Fruit fly (Drosophila melanogaster) whole organism, pupa: ENCODE results near the gene spg.

Experiments used
- CG10348 ChIP-seq: fragments of 200-800 bp; sonication (Bioruptor generic); IDR thresholded peaks from 2 replicates; pipeline ENCODE4 v1.3.6; 2022; ENCODE audit warnings: missing biosample characterization, missing genetic modification characterization
- CG12605 ChIP-seq: fragments of 200-800 bp; sonication (Bioruptor generic); IDR thresholded peaks from 2 replicates; pipeline ENCODE4 v1.3.6; 2022; ENCODE audit warnings: missing biosample characterization, missing genetic modification characterization
- CG13204 ChIP-seq: fragments of 200-800 bp; sonication (Bioruptor generic); optimal IDR thresholded peaks from 2 replicates; lab custom pipeline; 2018; ENCODE audit warnings: missing biosample characterization, mild to moderate bottlenecking, missing genetic modification characterization, moderate library complexity
- CG14655 ChIP-seq: fragments of 200-800 bp; sonication (Bioruptor generic); optimal IDR thresholded peaks from 3 replicates; lab custom pipeline; 2017; ENCODE audit warnings: mild to moderate bottlenecking, missing biosample characterization, missing genetic modification reagents, missing genetic modification characterization
- CG15710 ChIP-seq: fragments of 200-800 bp; sonication (Bioruptor generic); optimal IDR thresholded peaks from 2 replicates; lab custom pipeline; 2018; ENCODE audit warnings: missing biosample characterization, mild to moderate bottlenecking, missing genetic modification characterization, moderate library complexity
- CG17806 ChIP-seq: fragments of 200-800 bp; sonication (Bioruptor generic); optimal IDR thresholded peaks from 2 replicates; lab custom pipeline; 2018; ENCODE audit warnings: missing biosample characterization, mild to moderate bottlenecking, missing genetic modification characterization, moderate library complexity
- CG32121 ChIP-seq: fragments of 200-800 bp; sonication (Bioruptor generic); IDR thresholded peaks from 2 replicates; pipeline ENCODE4 v1.3.6; 2022; ENCODE audit warnings: missing biosample characterization, missing genetic modification characterization
- CG34367 ChIP-seq: fragments of 200-800 bp; sonication (Bioruptor generic); optimal IDR thresholded peaks from 2 replicates; lab custom pipeline; 2018; ENCODE audit warnings: missing biosample characterization, mild to moderate bottlenecking, missing genetic modification characterization
- CG4496 ChIP-seq: fragments of 200-800 bp; sonication (Bioruptor generic); IDR thresholded peaks from 3 replicates; pipeline ENCODE4 v1.3.6; 2022; ENCODE audit warnings: missing biosample characterization, missing genetic modification characterization
- CG8159 ChIP-seq: fragments of 200-800 bp; sonication (Bioruptor generic); optimal IDR thresholded peaks from 3 replicates; lab custom pipeline; 2018; ENCODE audit warnings: missing biosample characterization, mild to moderate bottlenecking, missing genetic modification characterization, moderate library complexity
- CG8301 ChIP-seq: fragments of 200-800 bp; sonication (Bioruptor generic); optimal IDR thresholded peaks from 2 replicates; lab custom pipeline; 2018; ENCODE audit warnings: missing biosample characterization, mild to moderate bottlenecking, missing genetic modification characterization
- CG9948 ChIP-seq: fragments of 200-800 bp; sonication (Bioruptor generic); optimal IDR thresholded peaks from 2 replicates; lab custom pipeline; 2018; ENCODE audit warnings: missing biosample characterization, mild to moderate bottlenecking, missing genetic modification characterization, moderate library complexity
- D1 ChIP-seq: fragments of 200-800 bp; sonication (Bioruptor generic); optimal IDR thresholded peaks from 2 replicates; lab custom pipeline; 2018; ENCODE audit warnings: missing biosample characterization, mild to moderate bottlenecking, missing genetic modification characterization, moderate library complexity
- EcR ChIP-seq: fragments of 200-800 bp; sonication (Bioruptor generic); optimal IDR thresholded peaks from 3 replicates; lab custom pipeline; 2019; ENCODE audit warnings: missing biosample characterization, missing genetic modification characterization, mild to moderate bottlenecking, moderate library complexity, missing genetic modification reagents
- Ets98B ChIP-seq: fragments of 200-800 bp; sonication (Bioruptor generic); IDR thresholded peaks from 2 replicates; pipeline ENCODE4 v1.3.6; 2022; ENCODE audit warnings: missing biosample characterization, missing genetic modification characterization
- Pif1A ChIP-seq: fragments of 200-800 bp; sonication (Bioruptor generic); optimal IDR thresholded peaks from 3 replicates; lab custom pipeline; 2016; ENCODE audit warnings: missing biosample characterization, missing genetic modification characterization
- Pif1B ChIP-seq: fragments of 200-800 bp; sonication (Bioruptor generic); optimal IDR thresholded peaks from 3 replicates; lab custom pipeline; 2016; ENCODE audit warnings: missing biosample characterization, missing genetic modification characterization
- Snoo ChIP-seq: fragments of 200-800 bp; sonication (Bioruptor generic); optimal IDR thresholded peaks from 3 replicates; lab custom pipeline; 2017; ENCODE audit warnings: missing biosample characterization, mild to moderate bottlenecking, missing genetic modification characterization, inconsistent platforms
- fd96Ca ChIP-seq: fragments of 200-800 bp; sonication (Bioruptor generic); IDR thresholded peaks from 3 replicates; pipeline ENCODE4 v1.3.6; 2022; ENCODE audit warnings: missing biosample characterization, missing genetic modification characterization
- gl ChIP-seq: fragments of 200-800 bp; sonication (Bioruptor generic); optimal IDR thresholded peaks from 2 replicates; lab custom pipeline; 2018; ENCODE audit warnings: missing biosample characterization, mild to moderate bottlenecking, missing genetic modification characterization
- rn ChIP-seq: fragments of 200-800 bp; sonication (Bioruptor generic); IDR thresholded peaks from 2 replicates; pipeline ENCODE4 v1.3.6; 2022; ENCODE audit warnings: missing biosample characterization, missing genetic modification characterization

spg gene

dm6 chr3R:28898921-28899545 lies 54.0 kb downstream of the spg start:
- TF ChIP-seq EcR (GFP tag; lab: Kevin White, UChicago) (peak; percentile 53), CG10348 (GFP tag; lab: Robert Waterston, UW) (no peak)

DNA sequence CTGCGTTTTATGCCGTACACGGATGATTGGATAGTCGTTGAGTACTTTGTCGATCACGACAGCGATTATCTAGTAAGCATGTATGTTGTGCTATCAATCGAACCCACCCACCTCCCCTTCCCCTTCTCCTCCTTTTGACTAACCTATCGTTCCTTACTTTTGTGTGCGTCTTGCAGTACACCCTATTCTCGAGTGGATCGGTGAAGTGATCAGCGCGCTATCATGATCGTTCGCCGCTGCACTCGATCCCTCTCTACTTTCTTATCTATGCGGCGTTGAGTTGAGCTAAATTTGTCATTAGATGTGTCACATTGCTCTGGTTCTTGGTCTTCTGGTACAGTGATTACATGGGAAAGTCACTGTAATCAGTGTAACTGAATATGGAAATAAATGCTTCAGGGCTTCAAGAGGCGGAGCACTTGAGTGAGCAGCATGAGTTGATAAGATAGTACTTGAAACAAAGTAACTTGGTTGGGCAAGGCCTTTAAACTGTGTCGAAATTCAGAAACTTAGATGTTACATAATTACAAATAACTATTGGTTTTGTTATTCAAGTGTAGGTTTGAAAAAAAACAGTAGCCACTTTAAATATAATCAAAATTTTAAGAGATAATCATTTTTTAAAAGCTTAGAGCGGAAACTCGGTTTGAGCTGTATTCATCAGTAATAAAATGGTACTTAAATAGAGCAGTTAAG lies 56.5 kb downstream of the spg start:
- TF ChIP-seq CG8301 (no peak), CG32121 (GFP tag; lab: Robert Waterston, UW) (no peak), CG15710 (tag; lab: Kevin White, UChicago) (no peak), gl (tag; lab: Kevin White, UChicago) (no peak), CG34367 (tag; lab: Kevin White, UChicago) (no peak)

DNA sequence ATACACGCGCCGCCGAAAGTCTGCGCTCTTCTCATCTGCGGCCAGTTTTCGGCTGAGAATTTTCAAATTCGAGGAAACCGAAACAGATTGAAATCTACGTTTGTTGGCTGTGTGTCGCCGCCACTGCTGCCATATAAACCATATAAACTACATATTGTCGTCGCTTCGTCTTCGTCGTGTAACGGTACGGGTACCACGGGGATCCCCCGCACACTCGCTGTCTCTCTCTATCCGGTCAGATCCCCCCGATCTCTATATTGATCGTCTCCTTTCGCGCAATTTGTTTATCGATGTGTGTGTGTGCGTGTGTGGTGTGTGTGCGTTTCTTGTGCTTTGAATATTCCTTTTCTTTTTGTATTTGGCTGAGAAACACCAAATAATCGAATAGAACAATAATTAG lies 58.3 kb downstream of the spg start:
- no peak for TF ChIP-seq rn
- TF ChIP-seq EcR (GFP tag; lab: Kevin White, UChicago): no peak
- no peak for TF ChIP-seq Snoo
- TF ChIP-seq CG8301: no peak
- no peak for TF ChIP-seq D1 (tag; lab: Kevin White, UChicago)
- TF ChIP-seq Pif1A (GFP tag; lab: Kevin White, UChicago): no peak
- no peak for TF ChIP-seq CG32121 (GFP tag; lab: Robert Waterston, UW)
- TF ChIP-seq Ets98B (GFP tag; lab: Robert Waterston, UW): no peak
- no peak for TF ChIP-seq CG13204 (GFP tag; lab: Kevin White, UChicago)
- no peak for TF ChIP-seq CG34367 (tag; lab: Kevin White, UChicago)
- TF ChIP-seq gl (tag; lab: Kevin White, UChicago): no peak
- TF ChIP-seq CG10348 (GFP tag; lab: Robert Waterston, UW): no peak
- no peak for TF ChIP-seq CG9948 (tag; lab: Kevin White, UChicago)
- TF ChIP-seq fd96Ca: no peak
- no peak for TF ChIP-seq CG12605 (GFP tag; lab: Robert Waterston, UW)
- no peak for TF ChIP-seq CG14655 (GFP tag; lab: Kevin White, UChicago)
- TF ChIP-seq Pif1B (GFP tag; lab: Kevin White, UChicago): no peak

- TF ChIP-seq Pif1A (GFP tag; lab: Kevin White, UChicago) (peak; percentile 22), CG34367 (tag; lab: Kevin White, UChicago) (no peak), CG17806 (tag; lab: Kevin White, UChicago) (no peak), fd96Ca (no peak), CG14655 (GFP tag; lab: Kevin White, UChicago) (peak; percentile 64), CG32121 (GFP tag; lab: Robert Waterston, UW) (no peak), CG13204 (GFP tag; lab: Kevin White, UChicago) (no peak), D1 (tag; lab: Kevin White, UChicago) (no peak), Ets98B (GFP tag; lab: Robert Waterston, UW) (0 out of 2 replicates have a peak, but pooled peaks have one; percentile 23), CG4496 (GFP tag; lab: Robert Waterston, UW) (0 out of 3 replicates have a peak, but pooled peaks have one; percentile 30), gl (tag; lab: Kevin White, UChicago) (no peak), CG10348 (GFP tag; lab: Robert Waterston, UW) (no peak), Pif1B (GFP tag; lab: Kevin White, UChicago) (no peak), CG12605 (GFP tag; lab: Robert Waterston, UW) (no peak), rn (no peak), Snoo (no peak), CG9948 (tag; lab: Kevin White, UChicago) (no peak), CG8159 (tag; lab: Kevin White, UChicago) (no peak), CG8301 (peak; percentile 62), EcR (GFP tag; lab: Kevin White, UChicago) (no peak), CG15710 (tag; lab: Kevin White, UChicago) (no peak)
These were observed 59.1 kb downstream of the spg start for dm6 chr3R:28904174-28904573.

DNA sequence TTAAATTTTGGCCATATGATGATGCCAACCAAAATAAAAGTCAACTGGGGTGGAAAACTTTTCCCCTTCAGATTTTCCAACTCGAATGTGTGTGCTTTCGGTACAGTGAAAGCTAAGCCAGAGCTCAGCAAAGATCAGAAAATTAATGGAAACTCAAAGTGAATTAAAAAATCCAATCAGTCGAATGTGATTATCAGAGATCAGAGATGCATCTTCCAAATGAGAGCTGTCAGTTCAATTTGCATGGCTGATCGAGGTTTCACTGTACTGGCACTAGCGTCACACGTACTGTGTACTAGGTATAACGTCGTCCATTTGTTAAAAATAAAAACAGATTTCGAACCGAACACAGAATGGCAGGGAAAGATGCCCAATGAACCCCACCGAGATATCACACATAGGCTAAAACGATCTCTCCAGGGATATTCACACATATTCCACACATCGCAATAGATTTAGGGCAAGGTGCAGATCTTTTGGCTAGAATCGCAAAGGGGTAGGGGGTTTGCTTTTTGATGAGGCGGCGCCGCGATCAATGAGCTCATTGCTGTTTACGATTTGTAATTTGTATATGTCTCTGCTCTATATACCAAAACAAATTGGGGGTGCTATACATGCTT lies 59.9 kb downstream of the spg start:
- TF ChIP-seq CG14655 (GFP tag; lab: Kevin White, UChicago) (peak; percentile 52), EcR (GFP tag; lab: Kevin White, UChicago) (no peak), CG9948 (tag; lab: Kevin White, UChicago) (no peak), D1 (tag; lab: Kevin White, UChicago) (no peak), gl (tag; lab: Kevin White, UChicago) (no peak), CG12605 (GFP tag; lab: Robert Waterston, UW) (peak; percentile 66), CG8159 (tag; lab: Kevin White, UChicago) (no peak), CG32121 (GFP tag; lab: Robert Waterston, UW) (peak; percentile 77), Snoo (no peak), CG13204 (GFP tag; lab: Kevin White, UChicago) (no peak), CG4496 (GFP tag; lab: Robert Waterston, UW) (peak; percentile 76; the same call in 2 of the 3 replicates), Pif1B (GFP tag; lab: Kevin White, UChicago) (no peak), CG8301 (peak; percentile 50), CG15710 (tag; lab: Kevin White, UChicago) (no peak), CG10348 (GFP tag; lab: Robert Waterston, UW) (no peak), rn (peak; percentile 51; the same call in 1 of the 2 replicates), Ets98B (GFP tag; lab: Robert Waterston, UW) (peak; percentile 80), Pif1A (GFP tag; lab: Kevin White, UChicago) (peak; percentile 11), fd96Ca (peak; percentile 89), CG17806 (tag; lab: Kevin White, UChicago) (no peak), CG34367 (tag; lab: Kevin White, UChicago) (no peak)
